Worm (Caenorhabditis elegans): ENCODE measurements around the gene ace-1.
A peak's percentile ranks its signal among the peaks of the same experiment; 100 is the strongest.

ace-1 gene

DNA sequence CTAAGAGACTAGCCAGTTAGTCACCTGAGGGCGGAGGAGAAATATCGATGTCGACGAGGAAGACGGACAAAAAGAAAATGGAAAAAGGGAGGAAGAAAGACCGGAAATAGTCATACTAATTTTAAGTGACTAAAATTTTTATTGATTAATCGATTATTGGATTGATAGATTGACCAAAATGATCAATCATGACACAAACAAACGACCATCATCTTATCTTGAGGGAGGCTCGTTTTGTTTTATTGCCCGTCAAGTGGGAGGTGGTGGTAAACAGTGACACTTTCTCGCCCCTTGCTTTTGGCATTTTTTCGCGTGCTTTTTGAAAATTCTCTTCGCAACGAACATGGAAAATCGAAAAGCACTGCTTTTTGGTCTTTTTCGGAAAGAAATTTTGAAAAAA lies 37.7 kb downstream of the ace-1 start (continued):
- peak; percentile 9 for TF ChIP-seq mep-1 (tag; optimal IDR thresholded peaks at IDR 0.05)
- peak; percentile 53 for TF ChIP-seq hlh-11 (tag; optimal IDR thresholded peaks at IDR 0.05)
- no peak for TF ChIP-seq snpc-4 (tag; optimal IDR thresholded peaks at IDR 0.05)
- TF ChIP-seq daf-12 (tag; optimal IDR thresholded peaks at IDR 0.05) = no peak
- TF ChIP-seq aha-1 (tag) = peak; percentile 33
- peak; percentile 20 for TF ChIP-seq nhr-28 (tag; optimal IDR thresholded peaks at IDR 0.05)
- TF ChIP-seq lin-13 (GFP tag; optimal IDR thresholded peaks at IDR 0.05) = no peak
- TF ChIP-seq dpl-1 (GFP tag; optimal IDR thresholded peaks at IDR 0.05) = no peak

DNA sequence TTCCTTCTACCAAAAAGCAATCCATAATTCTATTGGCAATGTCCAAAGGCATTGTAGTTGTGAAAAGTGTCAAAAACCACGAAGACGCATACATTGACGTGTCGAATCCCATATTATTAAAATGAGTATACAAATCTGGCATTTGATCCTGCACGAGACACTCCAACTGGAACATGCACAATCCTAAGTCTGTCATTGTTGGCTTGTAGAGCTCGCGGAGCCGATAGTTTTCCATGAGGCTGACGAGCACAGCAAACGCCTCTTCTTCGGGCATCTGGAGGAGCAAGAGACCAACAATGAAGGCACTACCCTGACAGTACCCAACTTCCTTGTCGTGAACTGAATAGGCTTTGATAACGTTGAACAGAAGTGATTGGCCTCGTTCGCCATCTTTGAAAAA lies 39.5 kb downstream of the ace-1 start:
- TF ChIP-seq unc-62 (GFP tag; optimal IDR thresholded peaks at IDR 0.05 in 1 of 2) (peak in 1 of 2 experiments; percentile 70), unc-62 (tag; optimal IDR thresholded peaks at IDR 0.05) (no peak), zip-11 (GFP tag; IDR thresholded peaks at IDR 0.05) (no peak)

DNA sequence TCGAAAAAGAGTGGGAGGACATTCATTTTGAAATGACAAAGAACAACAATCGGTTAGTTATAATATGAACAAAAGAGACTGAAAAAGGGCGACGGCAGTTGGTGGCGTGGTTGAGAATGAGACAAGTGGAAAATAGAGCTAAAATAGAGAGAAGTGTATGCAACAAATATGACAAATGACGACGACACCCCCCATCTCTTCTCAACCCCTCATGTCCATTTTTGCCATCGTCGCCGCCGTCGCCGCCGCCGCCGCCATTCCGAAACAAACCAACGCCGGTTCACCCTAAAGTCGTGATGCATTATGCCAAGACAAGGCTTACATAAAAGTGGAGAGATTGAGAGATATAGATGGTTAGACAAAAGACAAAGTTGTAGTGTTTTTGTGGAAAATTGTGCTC lies 42.1 kb downstream of the ace-1 start:
- TF ChIP-seq F26F4.8 (GFP tag; conservative IDR thresholded peaks at IDR 0.05) (no peak), unc-62 (GFP tag; optimal IDR thresholded peaks at IDR 0.05 in 1 of 2) (peak in 1 of 2 experiments; percentile 52), unc-62 (tag; optimal IDR thresholded peaks at IDR 0.05) (no peak), aha-1 (tag) (peak; percentile 70)

DNA sequence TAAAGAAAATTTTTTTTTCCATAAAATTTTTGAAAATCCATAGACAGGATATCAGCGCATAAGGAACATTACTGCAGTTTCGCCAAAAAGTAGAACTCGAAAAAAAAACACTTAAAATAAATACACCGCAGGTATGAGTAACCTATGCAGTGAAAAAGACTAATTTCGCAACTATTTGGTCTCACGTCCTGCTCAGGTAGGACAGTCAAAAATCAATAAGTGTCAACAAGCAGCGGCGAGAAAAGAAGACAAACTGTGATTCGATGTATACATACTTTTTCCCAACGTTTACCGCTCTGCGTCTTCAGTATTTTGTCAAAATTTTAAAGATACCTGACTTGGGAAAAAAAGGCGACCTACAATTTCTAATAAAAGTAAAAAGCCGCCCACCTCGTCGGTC lies 44.9 kb downstream of the ace-1 start:
- no peak for TF ChIP-seq pha-4 (GFP tag; IDR thresholded peaks at IDR 0.05)
- TF ChIP-seq pha-4 (tag; optimal IDR thresholded peaks at IDR 0.05) = peak; percentile 61
- no peak for TF ChIP-seq nhr-102 (tag; optimal IDR thresholded peaks at IDR 0.05)

DNA sequence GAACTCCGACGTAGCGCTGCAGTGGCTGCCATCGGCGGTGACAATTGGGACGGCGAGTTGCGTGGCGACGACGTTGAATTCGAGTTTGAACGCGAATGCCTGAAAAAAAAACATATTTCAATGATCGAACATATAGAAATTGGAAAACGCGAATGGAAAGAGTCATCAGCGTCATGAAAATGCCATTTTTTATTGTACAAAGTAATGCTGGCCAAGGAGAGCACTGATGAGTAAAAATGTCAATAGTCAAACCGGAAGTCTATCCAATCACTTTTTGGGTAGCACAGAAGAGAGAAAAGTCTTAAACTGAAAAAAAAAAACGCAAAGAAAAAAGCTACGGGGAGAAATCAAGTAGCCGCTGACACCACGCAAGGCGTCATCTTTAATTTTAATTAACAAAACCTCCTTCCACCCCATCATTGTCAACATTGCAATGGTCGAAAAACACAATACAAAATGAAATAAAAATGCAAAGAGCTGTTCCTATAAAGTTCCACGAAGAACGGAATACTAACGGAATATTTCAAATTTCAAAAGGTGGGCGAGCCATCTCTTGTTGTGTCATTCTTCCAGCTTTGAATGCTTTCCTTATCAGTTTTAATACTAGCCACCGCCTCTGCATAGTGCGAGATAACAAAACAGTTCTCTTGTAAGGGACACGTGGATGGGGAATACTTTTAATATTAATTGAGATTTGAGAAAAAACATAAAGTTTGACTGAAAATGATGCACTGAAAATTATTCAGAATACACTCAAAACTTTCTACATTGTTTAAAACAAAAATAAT lies 46.3 kb downstream of the ace-1 start:
- no peak for TF ChIP-seq jun-1 (tag; optimal IDR thresholded peaks at IDR 0.05)
- no peak for TF ChIP-seq egl-27 (tag; optimal IDR thresholded peaks at IDR 0.05)
- no peak for TF ChIP-seq ctbp-1 (GFP tag; IDR thresholded peaks at IDR 0.05)
- no peak for TF ChIP-seq F10B5.3 (tag; optimal IDR thresholded peaks at IDR 0.05)
- TF ChIP-seq egl-43 (GFP tag; IDR thresholded peaks at IDR 0.05) = no peak
- TF ChIP-seq fkh-10 (GFP tag; optimal IDR thresholded peaks at IDR 0.05) = no peak
- peak; percentile 22 for TF ChIP-seq mxl-3 (GFP tag; optimal IDR thresholded peaks at IDR 0.05)
- TF ChIP-seq pqm-1 (tag; optimal IDR thresholded peaks at IDR 0.05) = peak; percentile 77
- no peak for TF ChIP-seq Y48G9A.11 (GFP tag; IDR thresholded peaks at IDR 0.05)
- no peak for TF ChIP-seq spr-3 (GFP tag; optimal IDR thresholded peaks at IDR 0.05)
- no peak for TF ChIP-seq zip-11 (GFP tag; IDR thresholded peaks at IDR 0.05)
- no peak for TF ChIP-seq vab-7 (GFP tag; IDR thresholded peaks at IDR 0.05)
- TF ChIP-seq nhr-6 (tag; optimal IDR thresholded peaks at IDR 0.05) = no peak
- no peak for TF ChIP-seq unc-62 (GFP tag; optimal IDR thresholded peaks at IDR 0.05 in 1 of 2)
- no peak for TF ChIP-seq unc-62 (tag; optimal IDR thresholded peaks at IDR 0.05)
- TF ChIP-seq daf-16 (GFP tag; optimal IDR thresholded peaks at IDR 0.05) = no peak
- TF ChIP-seq daf-16 (tag; optimal IDR thresholded peaks at IDR 0.05) = peak; percentile 23
- peak in 1 of 2 experiments; percentile 34 for TF ChIP-seq mdl-1 (tag; optimal IDR thresholded peaks at IDR 0.05)
- peak; percentile 33 for TF ChIP-seq nhr-28 (tag; optimal IDR thresholded peaks at IDR 0.05)
- TF ChIP-seq daf-19 (GFP tag; conservative IDR thresholded peaks at IDR 0.05) = no peak
- TF ChIP-seq ZK337.2 (GFP tag; IDR thresholded peaks at IDR 0.05) = no peak
- TF ChIP-seq madf-5 (GFP tag; IDR thresholded peaks at IDR 0.05) = no peak
- TF ChIP-seq zfp-3 (GFP tag; conservative IDR thresholded peaks at IDR 0.05) = no peak
- no peak for TF ChIP-seq skn-1 (tag; optimal IDR thresholded peaks at IDR 0.05)
- TF ChIP-seq nhr-11 (tag; optimal IDR thresholded peaks at IDR 0.05) = no peak
- no peak for TF ChIP-seq ZK546.5 (tag; optimal IDR thresholded peaks at IDR 0.05)
- TF ChIP-seq nhr-25 (tag; optimal IDR thresholded peaks at IDR 0.05; ENCODE audit: borderline replicate concordance, insufficient read depth) = no peak
- no peak for TF ChIP-seq F37D6.2 (tag; optimal IDR thresholded peaks at IDR 0.05)
- no peak for TF ChIP-seq T26A8.4 (GFP tag; IDR thresholded peaks at IDR 0.05)
- TF ChIP-seq hlh-11 (tag; optimal IDR thresholded peaks at IDR 0.05) = peak; percentile 23
- no peak for TF ChIP-seq daf-8 (GFP tag; IDR thresholded peaks at IDR 0.05)
- TF ChIP-seq ceh-28 (tag; optimal IDR thresholded peaks at IDR 0.05) = no peak
- TF ChIP-seq hlh-30 (tag; optimal IDR thresholded peaks at IDR 0.05; ENCODE audit: insufficient read depth) = peak; percentile 7

Data from whole organism, L4 larva.